Worm (Caenorhabditis elegans): ENCODE data around the gene otpl-5.

DNA sequence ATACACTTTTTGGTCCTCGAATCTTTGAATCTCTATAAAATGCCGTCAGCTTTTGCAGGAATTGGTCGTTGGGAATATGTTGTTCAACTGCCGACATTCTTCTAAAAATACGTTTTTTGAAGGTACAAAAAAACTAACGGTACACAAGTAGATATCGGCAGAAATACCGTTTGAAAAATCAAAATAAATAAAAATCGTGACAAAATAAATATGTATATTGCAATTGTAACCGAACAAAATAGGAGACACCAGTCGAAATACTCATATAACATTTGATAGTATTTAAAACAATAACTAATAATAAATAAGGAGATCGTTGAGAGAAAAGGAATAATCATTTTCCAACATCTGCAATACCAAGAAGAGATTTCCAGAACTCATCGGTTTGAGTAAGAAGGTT is 35.8 kb downstream of the otpl-5 start, which contains the start of gene F25G6.8:
- no peak for TF ChIP-seq W03F9.2 (tag; optimal IDR thresholded peaks at IDR 0.05)
- no peak for TF ChIP-seq him-1 (tag; optimal IDR thresholded peaks at IDR 0.05)

All from whole organism, L4/young adult.